Fruit fly (Drosophila melanogaster) whole organism, prepupa: Measurements from ENCODE around the gene CG14915.

Experiments used
- Blimp-1 ChIP-seq: fragments of 200-800 bp; sonication (Bioruptor generic); optimal IDR thresholded peaks from 3 replicates; lab custom pipeline; 2017; ENCODE audit warnings: missing biosample characterization, missing genetic modification characterization, mild to moderate bottlenecking, moderate library complexity, missing genetic modification reagents
- CG10631 ChIP-seq: fragments of 200-800 bp; sonication (Bioruptor generic); optimal IDR thresholded peaks from 2 replicates; lab custom pipeline; 2016; ENCODE audit warnings: missing biosample characterization, missing genetic modification characterization
- CG10669 ChIP-seq: fragments of 200-800 bp; sonication (Bioruptor generic); optimal IDR thresholded peaks from 3 replicates; lab custom pipeline; 2018; ENCODE audit warnings: missing biosample characterization, mild to moderate bottlenecking, missing genetic modification characterization, moderate library complexity
- CG11762 ChIP-seq: fragments of 200-800 bp; sonication (Bioruptor generic); optimal IDR thresholded peaks from 3 replicates; lab custom pipeline; 2016; ENCODE audit warnings: missing biosample characterization, missing genetic modification characterization; ENCODE audit not compliant: insufficient read depth
- CG11902 ChIP-seq: fragments of 200-800 bp; sonication (Bioruptor generic); optimal IDR thresholded peaks from 3 replicates; lab custom pipeline; 2016; ENCODE audit warnings: missing biosample characterization, missing genetic modification characterization
- CG15336 ChIP-seq: fragments of 200-800 bp; sonication (Bioruptor generic); IDR thresholded peaks from 2 replicates; pipeline ENCODE4 v1.3.6; 2022; ENCODE audit warnings: missing biosample characterization, missing genetic modification characterization
- CG1621 ChIP-seq: fragments of 200-800 bp; sonication (Bioruptor generic); optimal IDR thresholded peaks from 3 replicates; lab custom pipeline; 2018; ENCODE audit warnings: missing biosample characterization, mild to moderate bottlenecking, missing genetic modification characterization
- CG16779 ChIP-seq: fragments of 200-800 bp; sonication (Bioruptor generic); optimal IDR thresholded peaks from 3 replicates; lab custom pipeline; 2017; ENCODE audit warnings: missing biosample characterization, mild to moderate bottlenecking, missing genetic modification characterization
- CG3032 ChIP-seq: fragments of 200-800 bp; optimal IDR thresholded peaks from 2 replicates; lab custom pipeline; 2019; ENCODE audit warnings: missing biosample characterization, mild to moderate bottlenecking, missing genetic modification characterization, moderate library complexity
- CG32006 ChIP-seq: fragments of 200-800 bp; sonication (Bioruptor generic); optimal IDR thresholded peaks from 3 replicates; lab custom pipeline; 2017; ENCODE audit warnings: missing biosample characterization, mild to moderate bottlenecking, missing genetic modification characterization
- CG34406 ChIP-seq: fragments of 200-800 bp; sonication (Bioruptor generic); optimal IDR thresholded peaks from 3 replicates; lab custom pipeline; 2016; ENCODE audit warnings: missing biosample characterization, missing genetic modification characterization
- CG3919 ChIP-seq: fragments of 200-800 bp; sonication (Bioruptor generic); optimal IDR thresholded peaks from 3 replicates; lab custom pipeline; 2016; ENCODE audit warnings: missing biosample characterization, missing genetic modification characterization
- CG4318 ChIP-seq: fragments of 200-800 bp; sonication (Bioruptor generic); optimal IDR thresholded peaks from 3 replicates; lab custom pipeline; 2017; ENCODE audit warnings: missing biosample characterization, mild to moderate bottlenecking, missing genetic modification characterization
- CG6163 ChIP-seq: fragments of 200-800 bp; sonication (Bioruptor generic); IDR thresholded peaks from 3 replicates; pipeline ENCODE4 v1.3.6; 2022; ENCODE audit warnings: missing biosample characterization, missing genetic modification characterization
- CG6276 ChIP-seq: fragments of 200-800 bp; sonication (Bioruptor generic); optimal IDR thresholded peaks from 2 replicates; lab custom pipeline; 2017; ENCODE audit warnings: missing biosample characterization, mild to moderate bottlenecking, missing genetic modification characterization
- CG6792 ChIP-seq: fragments of 200-800 bp; sonication (Bioruptor generic); optimal IDR thresholded peaks from 3 replicates; lab custom pipeline; 2016; ENCODE audit warnings: missing biosample characterization, missing genetic modification characterization
- CG6808 ChIP-seq: fragments of 200-800 bp; sonication (Bioruptor generic); optimal IDR thresholded peaks from 3 replicates; lab custom pipeline; 2017; ENCODE audit warnings: missing biosample characterization, missing genetic modification characterization, mild to moderate bottlenecking, moderate library complexity, missing genetic modification reagents
- CG7368 ChIP-seq: fragments of 200-800 bp; sonication (Bioruptor generic); optimal IDR thresholded peaks from 3 replicates; lab custom pipeline; 2016; ENCODE audit warnings: missing biosample characterization, missing genetic modification characterization
- CG8119 ChIP-seq: fragments of 200-800 bp; sonication (Bioruptor generic); IDR thresholded peaks from 3 replicates; pipeline ENCODE4 v1.3.6; 2022; ENCODE audit warnings: missing biosample characterization, missing genetic modification characterization
- CG8319 ChIP-seq: fragments of 200-800 bp; sonication (Bioruptor generic); optimal IDR thresholded peaks from 3 replicates; lab custom pipeline; 2016; ENCODE audit warnings: missing biosample characterization, missing genetic modification characterization
- CG8632 ChIP-seq: fragments of 200-800 bp; sonication (Bioruptor generic); optimal IDR thresholded peaks from 3 replicates; lab custom pipeline; 2016; ENCODE audit warnings: missing biosample characterization, missing genetic modification characterization
- CG9139 ChIP-seq: fragments of 200-800 bp; sonication (Bioruptor generic); optimal IDR thresholded peaks from 3 replicates; lab custom pipeline; 2017; ENCODE audit warnings: missing biosample characterization, mild to moderate bottlenecking, missing genetic modification characterization
- Eip75B ChIP-seq: fragments of 200-800 bp; sonication (Bioruptor generic); optimal IDR thresholded peaks from 3 replicates; lab custom pipeline; 2016; ENCODE audit warnings: missing biosample characterization, missing genetic modification characterization
- Eip78C ChIP-seq: fragments of 200-800 bp; sonication (Bioruptor generic); peaks from one replicate; lab custom pipeline; 2016; ENCODE audit warnings: missing biosample characterization, missing genetic modification characterization
- Ets96B ChIP-seq: fragments of 200-800 bp; optimal IDR thresholded peaks from 2 replicates; lab custom pipeline; 2019; ENCODE audit warnings: missing biosample characterization, mild to moderate bottlenecking, missing genetic modification characterization, moderate library complexity
- Gug ChIP-seq: fragments of 200-800 bp; sonication (Bioruptor generic); IDR thresholded peaks from 2 replicates; pipeline ENCODE4 v1.3.6; 2022; ENCODE audit warnings: missing biosample characterization, missing genetic modification characterization
- Hr38 ChIP-seq: sonication (Bioruptor generic); optimal IDR thresholded peaks from 2 replicates; lab custom pipeline; 2016; ENCODE audit warnings: missing biosample characterization, missing genetic modification characterization
- Met ChIP-seq: fragments of 200-800 bp; sonication (Bioruptor generic); optimal IDR thresholded peaks from 3 replicates; lab custom pipeline; 2016; ENCODE audit warnings: missing biosample characterization, missing genetic modification characterization
- OdsH ChIP-seq: fragments of 200-800 bp; sonication (Bioruptor generic); optimal IDR thresholded peaks from 3 replicates; lab custom pipeline; 2016; ENCODE audit warnings: missing biosample characterization, missing genetic modification characterization
- Sox14 ChIP-seq: fragments of 200-800 bp; sonication (Bioruptor generic); optimal IDR thresholded peaks from 3 replicates; lab custom pipeline; 2016; ENCODE audit warnings: missing biosample characterization, missing genetic modification characterization
- Sox15 ChIP-seq: fragments of 200-800 bp; sonication (Bioruptor generic); optimal IDR thresholded peaks from 3 replicates; lab custom pipeline; 2016; ENCODE audit warnings: missing biosample characterization, missing genetic modification characterization
- achi ChIP-seq: fragments of 200-800 bp; sonication (Bioruptor generic); optimal IDR thresholded peaks from 3 replicates; lab custom pipeline; 2016; ENCODE audit warnings: missing biosample characterization, missing genetic modification characterization
- acj6 ChIP-seq: fragments of 200-800 bp; sonication (Bioruptor generic); optimal IDR thresholded peaks from 3 replicates; lab custom pipeline; 2016; ENCODE audit warnings: missing biosample characterization, missing genetic modification characterization
- dsx ChIP-seq: fragments of 200-800 bp; optimal IDR thresholded peaks from 3 replicates; lab custom pipeline; 2019; ENCODE audit warnings: missing biosample characterization, mild to moderate bottlenecking, missing genetic modification characterization, moderate library complexity; ENCODE audit not compliant: poor library complexity, severe bottlenecking
- eg ChIP-seq: fragments of 200-800 bp; sonication (Bioruptor generic); IDR thresholded peaks from 3 replicates; pipeline ENCODE4 v1.3.6; 2022; ENCODE audit warnings: missing biosample characterization, missing genetic modification characterization
- esn ChIP-seq: fragments of 200-800 bp; sonication (Bioruptor generic); optimal IDR thresholded peaks from 2 replicates; lab custom pipeline; 2016; ENCODE audit warnings: missing biosample characterization, mild to moderate bottlenecking, missing genetic modification characterization, moderate library complexity
- fd59A ChIP-seq: fragments of 200-800 bp; sonication (Bioruptor generic); optimal IDR thresholded peaks from 2 replicates; lab custom pipeline; 2017; ENCODE audit warnings: missing biosample characterization, mild to moderate bottlenecking, missing genetic modification characterization, missing genetic modification reagents
- fd85E ChIP-seq: fragments of 200-800 bp; sonication (Bioruptor generic); optimal IDR thresholded peaks from 3 replicates; lab custom pipeline; 2016; ENCODE audit warnings: missing biosample characterization, missing genetic modification characterization
- lz ChIP-seq: fragments of 200-800 bp; sonication (Bioruptor generic); optimal IDR thresholded peaks from 3 replicates; lab custom pipeline; 2016; ENCODE audit warnings: missing biosample characterization, missing genetic modification characterization
- net ChIP-seq: fragments of 200-800 bp; sonication (Bioruptor generic); optimal IDR thresholded peaks from 3 replicates; lab custom pipeline; 2016; ENCODE audit warnings: missing biosample characterization, missing genetic modification characterization
- pdm3 ChIP-seq: fragments of 200-800 bp; sonication (Bioruptor generic); optimal IDR thresholded peaks from 3 replicates; lab custom pipeline; 2016; ENCODE audit warnings: missing biosample characterization, missing genetic modification characterization
- salr ChIP-seq, 2 experiments: fragments of 200-800 bp; sonication (Bioruptor generic); optimal IDR thresholded peaks; 3 replicates each; lab custom pipeline; 2016 to 2018; ENCODE audit warnings: missing biosample characterization in 2 of 2, missing genetic modification characterization in 2 of 2, mild to moderate bottlenecking in 1 of 2
- spab ChIP-seq: fragments of 200-800 bp; sonication (Bioruptor generic); optimal IDR thresholded peaks from 2 replicates; lab custom pipeline; 2017; ENCODE audit warnings: missing biosample characterization, mild to moderate bottlenecking, missing genetic modification characterization, missing genetic modification reagents
- ss ChIP-seq, 2 experiments: fragments of 200-800 bp; sonication (Bioruptor generic); optimal IDR thresholded peaks; 2 replicates in 1 of 2; 3 replicates in 1 of 2; lab custom pipeline; 2017 to 2018; ENCODE audit warnings: mild to moderate bottlenecking in 2 of 2, missing biosample characterization in 2 of 2, missing genetic modification characterization in 2 of 2, moderate library complexity in 1 of 2
- svp ChIP-seq: fragments of 200-800 bp; sonication (Bioruptor generic); peaks from one replicate; lab custom pipeline; 2016; ENCODE audit warnings: missing biosample characterization, missing genetic modification characterization
- topi ChIP-seq: fragments of 200-800 bp; sonication (Bioruptor generic); optimal IDR thresholded peaks from 3 replicates; lab custom pipeline; 2016; ENCODE audit warnings: missing biosample characterization, missing genetic modification characterization

Gene CG14915

DNA sequence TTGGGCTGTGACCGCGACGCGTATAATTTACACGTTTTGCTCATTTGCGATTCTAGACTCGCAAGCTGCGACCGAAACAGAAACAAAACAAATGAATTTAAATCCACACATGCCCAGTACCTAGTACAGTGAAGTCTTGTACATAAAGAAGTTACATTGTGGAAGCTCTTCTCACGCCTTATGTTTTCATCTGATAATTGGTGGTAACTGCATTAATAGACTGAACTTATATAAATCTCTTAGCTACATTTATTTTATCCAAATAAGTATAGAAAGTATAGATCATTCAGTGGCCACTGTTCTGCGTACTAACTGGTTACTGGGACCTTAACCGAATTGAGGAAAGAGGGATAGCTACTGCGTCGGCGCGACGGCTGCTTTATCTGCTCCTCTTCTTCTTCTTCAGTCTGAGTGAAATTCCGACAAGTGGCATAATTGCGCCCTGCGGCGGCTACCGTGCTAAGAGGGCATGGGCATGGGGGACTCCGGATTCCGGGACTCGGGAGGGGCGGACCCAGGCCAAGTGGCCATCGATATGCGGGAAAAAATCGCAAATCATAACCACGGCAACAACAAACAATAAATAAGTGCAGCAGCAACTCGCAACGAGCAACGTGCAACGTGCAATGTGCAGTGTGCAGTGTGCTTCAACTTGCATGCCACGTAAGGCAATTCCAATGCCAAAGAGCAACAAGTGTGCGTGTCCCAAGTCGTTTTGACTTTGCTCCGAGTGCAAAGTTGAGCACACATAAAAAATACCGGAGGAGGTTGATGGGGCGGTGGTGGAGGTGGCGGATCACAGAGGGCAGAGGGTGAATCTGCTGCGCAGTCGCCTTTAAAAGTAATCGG is 19.0 kb upstream of the CG14915 start (continued):
- TF ChIP-seq salr (GFP tag; optimal IDR thresholded peaks at IDR 0.05; lab: Kevin White, UChicago) (no peak), CG6163 (GFP tag; lab: Robert Waterston, UW) (peak; percentile 16; the same call in 1 of the 3 replicates), CG1621 (tag; lab: Kevin White, UChicago) (peak; percentile 40), CG6276 (GFP tag; lab: Kevin White, UChicago) (no peak), CG32006 (GFP tag; lab: Kevin White, UChicago) (no peak), net (GFP tag; lab: Kevin White, UChicago) (no peak), fd85E (no peak), CG9139 (GFP tag; lab: Kevin White, UChicago) (peak; percentile 24), CG10631 (peak; percentile 17), CG11902 (GFP tag; lab: Kevin White, UChicago) (no peak)

DNA sequence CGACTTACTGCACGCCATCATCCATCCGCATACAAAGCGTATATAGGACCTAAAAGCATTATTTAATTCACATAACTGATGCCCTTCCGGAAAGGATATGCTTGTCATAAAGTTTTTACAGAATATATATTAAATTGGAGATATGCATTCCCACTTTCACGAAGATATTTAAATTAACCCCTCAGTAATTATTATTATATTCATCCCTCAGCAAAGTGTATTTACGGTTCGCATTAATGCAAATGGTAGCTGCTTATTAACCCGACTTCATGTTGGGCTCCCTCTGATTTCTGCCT is 18.4 kb upstream of the CG14915 start:
- peak; percentile 76 for TF ChIP-seq CG10631
- TF ChIP-seq CG11902 (GFP tag; lab: Kevin White, UChicago), result peak; percentile 46
- peak; percentile 68 for TF ChIP-seq achi (GFP tag; lab: Kevin White, UChicago)
- TF ChIP-seq CG6792, result peak; percentile 19
- peak; percentile 26 for TF ChIP-seq topi (GFP tag; lab: Kevin White, UChicago)
- peak; percentile 31 for TF ChIP-seq CG3919 (GFP tag; lab: Kevin White, UChicago)
- peak; percentile 46 for TF ChIP-seq CG16779 (tag; lab: Kevin White, UChicago)
- no peak for TF ChIP-seq eg (GFP tag; lab: Robert Waterston, UW)
- peak; percentile 31 for TF ChIP-seq Sox15 (GFP tag; lab: Kevin White, UChicago)
- TF ChIP-seq CG7368 (GFP tag; lab: Kevin White, UChicago), result no peak
- TF ChIP-seq CG32006 (GFP tag; lab: Kevin White, UChicago), result peak; percentile 38
- TF ChIP-seq CG15336 (GFP tag; lab: Robert Waterston, UW), result peak; percentile 34; the same call in 1 of the 2 replicates
- peak; percentile 80 for TF ChIP-seq dsx (GFP tag; lab: Kevin White, UChicago)
- TF ChIP-seq Eip75B, result no peak
- peak; percentile 68 for TF ChIP-seq CG6163 (GFP tag; lab: Robert Waterston, UW)
- TF ChIP-seq CG10669 (GFP tag; lab: Kevin White, UChicago), result peak; percentile 70
- peak; percentile 83 for TF ChIP-seq Eip78C (GFP tag; lab: Kevin White, UChicago)
- TF ChIP-seq Gug, result peak; percentile 13; the same call in 1 of the 2 replicates
- peak; percentile 46 for TF ChIP-seq OdsH
- TF ChIP-seq CG34406 (GFP tag; lab: Kevin White, UChicago), result peak; percentile 79
- peak; percentile 25 for TF ChIP-seq CG6808 (GFP tag; lab: Kevin White, UChicago)
- peak; percentile 1 to 75 for TF ChIP-seq ss (GFP tag; optimal IDR thresholded peaks at IDR 0.05; lab: Kevin White, UChicago)
- TF ChIP-seq svp (GFP tag; lab: Kevin White, UChicago), result no peak
- TF ChIP-seq Ets96B (tag; lab: Kevin White, UChicago), result peak; percentile 84
- TF ChIP-seq CG8119 (GFP tag; lab: Robert Waterston, UW), result peak; percentile 49; the same call in 1 of the 3 replicates
- TF ChIP-seq fd59A (GFP tag; lab: Kevin White, UChicago), result no peak
- TF ChIP-seq Met (GFP tag; lab: Kevin White, UChicago), result no peak
- no peak for TF ChIP-seq CG1621 (tag; lab: Kevin White, UChicago)
- no peak for TF ChIP-seq pdm3
- TF ChIP-seq CG8319, result no peak
- TF ChIP-seq CG8632, result peak; percentile 80
- TF ChIP-seq CG9139 (GFP tag; lab: Kevin White, UChicago), result peak; percentile 62
- peak; percentile 85 for TF ChIP-seq CG3032 (tag; lab: Kevin White, UChicago)
- TF ChIP-seq acj6 (GFP tag; lab: Kevin White, UChicago), result peak; percentile 52
- no peak for TF ChIP-seq Sox14 (GFP tag; lab: Kevin White, UChicago)
- TF ChIP-seq Blimp-1 (GFP tag; lab: Kevin White, UChicago), result peak; percentile 41
- no peak for TF ChIP-seq Hr38
- TF ChIP-seq CG11762 (GFP tag; lab: Kevin White, UChicago), result peak; percentile 9
- peak; percentile 63 for TF ChIP-seq spab (GFP tag; lab: Kevin White, UChicago)
- no peak for TF ChIP-seq CG4318
- peak; percentile 15 for TF ChIP-seq lz (GFP tag; lab: Kevin White, UChicago)
- TF ChIP-seq net (GFP tag; lab: Kevin White, UChicago), result no peak
- peak; percentile 16 for TF ChIP-seq esn (GFP tag; lab: Kevin White, UChicago)
- no peak for TF ChIP-seq fd85E
